Comparison of ENCODE assay signal across 5 worm cellular contexts in genomic region chrIV:8161774-8162173, ce11.
A peak's percentile ranks its signal among the peaks of the same experiment; 100 is the strongest.
TF ChIP-seq lines count a peak whose summit lies in the region.

No protein-coding gene starts in this region.

TF ChIP-seq in whole organism, L1 larva, 84 proteins besides CTCF, POLR2A, EP300 and RAD21:
- no peak for TF ChIP-seq nhr-71 (tag; optimal IDR thresholded peaks at IDR 0.05; lab: Kevin White, UChicago)
- no peak for TF ChIP-seq xbp-1 (tag; optimal IDR thresholded peaks at IDR 0.05; lab: Kevin White, UChicago)
- TF ChIP-seq unc-86 (tag; optimal IDR thresholded peaks at IDR 0.05; lab: Kevin White, UChicago): no peak
- TF ChIP-seq rnt-1 (tag; optimal IDR thresholded peaks at IDR 0.05; lab: Kevin White, UChicago): no peak
- TF ChIP-seq ama-1 (optimal IDR thresholded peaks at IDR 0.05; lab: Kevin White, UChicago): no peak
- TF ChIP-seq tlp-1 (tag; optimal IDR thresholded peaks at IDR 0.05; lab: Kevin White, UChicago): peak; percentile 9
- peak; percentile 37 for TF ChIP-seq elt-2 (tag; optimal IDR thresholded peaks at IDR 0.05; lab: Kevin White, UChicago)

TF ChIP-seq in whole organism, L2 larva, 48 proteins besides CTCF, POLR2A, EP300 and RAD21:
- TF ChIP-seq Y55F3AM.14 (GFP tag; optimal IDR thresholded peaks at IDR 0.05; lab: Kevin White, UChicago) (no peak), fos-1 (tag; optimal IDR thresholded peaks at IDR 0.05; lab: Kevin White, UChicago) (peak; percentile 52)

TF ChIP-seq in whole organism, L3 larva, 47 proteins besides CTCF, POLR2A, EP300 and RAD21:
- TF ChIP-seq ztf-11 (tag; optimal IDR thresholded peaks at IDR 0.05; lab: Kevin White, UChicago) (no peak), ceh-9 (tag; optimal IDR thresholded peaks at IDR 0.05; lab: Kevin White, UChicago) (no peak), elt-1 (tag; optimal IDR thresholded peaks at IDR 0.05; lab: Kevin White, UChicago) (no peak), ztf-4 (tag; optimal IDR thresholded peaks at IDR 0.05; lab: Kevin White, UChicago) (no peak), daf-12 (tag; optimal IDR thresholded peaks at IDR 0.05; lab: Kevin White, UChicago) (no peak), pqm-1 (tag; optimal IDR thresholded peaks at IDR 0.05; lab: Kevin White, UChicago) (peak; percentile 59), elt-2 (tag; optimal IDR thresholded peaks at IDR 0.05; lab: Kevin White, UChicago) (peak; percentile 66), nhr-67 (tag; optimal IDR thresholded peaks at IDR 0.05; lab: Kevin White, UChicago) (no peak), egl-5 (tag; optimal IDR thresholded peaks at IDR 0.05; lab: Kevin White, UChicago) (no peak), elt-3 (tag; optimal IDR thresholded peaks at IDR 0.05; lab: Kevin White, UChicago) (no peak), lin-15B (tag; optimal IDR thresholded peaks at IDR 0.05; lab: Kevin White, UChicago) (no peak), lin-39 (tag; optimal IDR thresholded peaks at IDR 0.05; lab: Kevin White, UChicago) (no peak), nhr-77 (tag; optimal IDR thresholded peaks at IDR 0.05; lab: Kevin White, UChicago) (no peak), ZK546.5 (tag; optimal IDR thresholded peaks at IDR 0.05; lab: Kevin White, UChicago) (no peak), zag-1 (tag; optimal IDR thresholded peaks at IDR 0.05; lab: Kevin White, UChicago) (no peak), skn-1 (tag; optimal IDR thresholded peaks at IDR 0.05; lab: Kevin White, UChicago) (no peak), unc-62 (GFP tag; optimal IDR thresholded peaks at IDR 0.05; lab: Kevin White, UChicago) (no peak)

TF ChIP-seq in whole organism, L4 larva, 104 proteins besides CTCF, POLR2A, EP300 and RAD21:
- TF ChIP-seq nhr-102 (tag; optimal IDR thresholded peaks at IDR 0.05; lab: Kevin White, UChicago) (no peak), ces-1 (GFP tag; optimal IDR thresholded peaks at IDR 0.05; lab: Kevin White, UChicago) (no peak), T20F7.1 (GFP tag; optimal IDR thresholded peaks at IDR 0.05; lab: Kevin White, UChicago) (no peak), nhr-48 (tag; optimal IDR thresholded peaks at IDR 0.05; lab: Kevin White, UChicago) (no peak), hlh-11 (tag; optimal IDR thresholded peaks at IDR 0.05; lab: Kevin White, UChicago) (peak; percentile 22), daf-16 (GFP tag; optimal IDR thresholded peaks at IDR 0.05; lab: Kevin White, UChicago) (no peak), daf-16 (tag; optimal IDR thresholded peaks at IDR 0.05; lab: Kevin White, UChicago) (peak; percentile 29), dmd-6 (GFP tag; IDR thresholded peaks at IDR 0.05; lab: Robert Waterston, UW) (peak; percentile 48), egl-43 (GFP tag; IDR thresholded peaks at IDR 0.05; lab: Robert Waterston, UW) (no peak), mxl-3 (GFP tag; optimal IDR thresholded peaks at IDR 0.05; lab: Kevin White, UChicago) (no peak), pqm-1 (tag; optimal IDR thresholded peaks at IDR 0.05; lab: Kevin White, UChicago) (peak; percentile 14), php-3 (GFP tag; IDR thresholded peaks at IDR 0.05; lab: Robert Waterston, UW) (peak; percentile 92), nhr-28 (tag; optimal IDR thresholded peaks at IDR 0.05; lab: Kevin White, UChicago) (peak; percentile 27)
TF ChIP-seq in whole organism, L4 larva: peak in this region for 6.

TF ChIP-seq in whole organism, young adult, 124 proteins besides CTCF, POLR2A, EP300 and RAD21:
- TF ChIP-seq F57C9.4 (tag; optimal IDR thresholded peaks at IDR 0.05; lab: Kevin White, UChicago): no peak
- TF ChIP-seq nhr-80 (tag; optimal IDR thresholded peaks at IDR 0.05; lab: Kevin White, UChicago): peak; percentile 41
- TF ChIP-seq zfh-2 (GFP tag; conservative IDR thresholded peaks at IDR 0.05; lab: Robert Waterston, UW): no peak
TF ChIP-seq in whole organism, young adult: peak in this region for 1.
